Worm (Caenorhabditis elegans) whole organism, midembryonic: ENCODE data around the gene Y54G11A.4.

Experiments used
- T22C8.4 ChIP-seq: fragments of 200-800 bp; sonication (Bioruptor generic); IDR thresholded peaks from 2 replicates; pipeline ENCODE4 v1.3.6; 2022; ENCODE audit warnings: missing genetic modification characterization, missing compliant biosample characterization
- flt-1 ChIP-seq: fragments of 200-800 bp; sonication (Bioruptor generic); IDR thresholded peaks from 2 replicates; pipeline ENCODE4 v1.3.6; 2022; ENCODE audit warnings: missing genetic modification characterization, missing compliant biosample characterization
- klf-2 ChIP-seq: fragments of 200-800 bp; sonication (Bioruptor generic); conservative IDR thresholded peaks from 2 replicates; pipeline ENCODE4 v1.3.6; 2022; ENCODE audit warnings: missing genetic modification reagents, missing genetic modification characterization, missing compliant biosample characterization
- med-1 ChIP-seq: sonication (generic microtip); optimal IDR thresholded peaks from 2 replicates; lab custom pipeline; 2017; ENCODE audit warnings: missing genetic modification characterization, mild to moderate bottlenecking, missing compliant biosample characterization, antibody characterized with exemption, missing genetic modification reagents; ENCODE audit not compliant: insufficient read depth
- ref-1 ChIP-seq: fragments of 200-800 bp; sonication (Bioruptor generic); conservative IDR thresholded peaks from 2 replicates; pipeline ENCODE4 v1.3.6; 2022; ENCODE audit warnings: missing genetic modification reagents, missing genetic modification characterization, missing compliant biosample characterization
- tab-1 ChIP-seq: fragments of 200-800 bp; sonication (Bioruptor generic); IDR thresholded peaks from 2 replicates; pipeline ENCODE4 v1.3.6; 2022; ENCODE audit warnings: missing genetic modification characterization, missing compliant biosample characterization
- ztf-29 ChIP-seq: fragments of 200-800 bp; sonication (Bioruptor generic); IDR thresholded peaks from 2 replicates; pipeline ENCODE4 v1.3.6; 2022; ENCODE audit warnings: missing genetic modification reagents, missing genetic modification characterization, missing compliant biosample characterization

- peak; percentile 83 for TF ChIP-seq flt-1 (GFP tag; lab: Robert Waterston, UW)
- no peak for TF ChIP-seq T22C8.4 (GFP tag; lab: Robert Waterston, UW)
- TF ChIP-seq med-1 (GFP tag; lab: Kevin White, UChicago) = no peak
- 0 out of 2 replicates have a peak, but pooled peaks have one; percentile 51 for TF ChIP-seq ref-1 (GFP tag; lab: Robert Waterston, UW)
- 0 out of 2 replicates have a peak, but pooled peaks have one; percentile 31 for TF ChIP-seq klf-2 (GFP tag; lab: Robert Waterston, UW)
- TF ChIP-seq ztf-29 (GFP tag; lab: Robert Waterston, UW) = no peak; the same call in 1 of the 2 replicates
- TF ChIP-seq tab-1 (GFP tag; lab: Robert Waterston, UW) = no peak
These were observed 41.1 kb upstream of the Y54G11A.4 start for ce11 chrII:14251400-14251940.
